Fruit fly (Drosophila melanogaster): ENCODE results near the gene CG8003.
A peak's percentile ranks its signal among the peaks of the same experiment; 100 is the strongest.

Gene CG8003

DNA sequence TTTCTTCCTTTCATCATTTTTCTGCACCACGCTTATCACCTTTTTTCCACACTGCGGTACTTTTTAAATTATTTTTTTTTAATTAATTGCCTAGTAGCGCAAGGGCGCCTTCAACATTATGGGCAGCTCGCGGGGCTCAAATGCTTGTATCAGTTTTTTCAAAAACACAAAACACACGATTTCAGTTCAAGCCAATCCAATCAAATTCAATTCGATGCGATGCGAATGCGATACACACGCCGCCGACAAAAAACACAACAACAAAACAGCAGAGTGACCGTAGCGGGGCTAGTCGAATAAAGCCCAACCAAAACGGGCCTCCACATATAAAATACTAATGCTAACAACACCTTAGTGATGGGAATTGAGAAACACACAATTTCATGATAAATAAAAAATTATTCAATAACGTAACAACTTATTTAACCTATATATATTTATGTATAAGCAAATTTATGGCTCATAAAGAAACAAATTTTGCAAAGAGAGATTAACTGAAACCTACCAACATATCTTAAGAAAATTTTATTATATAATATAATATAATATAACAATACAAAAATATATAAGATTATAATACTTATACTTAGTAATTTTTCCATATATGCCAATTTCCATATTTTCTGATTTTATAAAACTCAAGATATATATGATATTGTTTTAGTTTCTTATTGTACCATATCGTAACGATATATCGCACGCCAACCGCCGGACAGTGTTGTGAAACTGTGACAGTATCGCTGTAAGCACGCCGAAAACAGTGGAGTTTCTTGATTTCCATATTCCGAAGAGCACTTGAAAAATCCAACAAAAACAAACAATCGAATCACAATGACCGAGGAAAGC is at the start of gene CG8003, which contains the start of gene CG32066 (continued):
- TF ChIP-seq CG13775 (GFP tag; optimal IDR thresholded peaks at IDR 0.05) (peak; percentile 55), grn (GFP tag; optimal IDR thresholded peaks at IDR 0.05) (peak; percentile 53), ken (GFP tag; IDR thresholded peaks at IDR 0.05) (peak; percentile 28; the same call in 1 of the 3 replicates), CG32767 (GFP tag; IDR thresholded peaks at IDR 0.05) (peak; percentile 18; the same call in 1 of the 2 replicates), CG1647 (GFP tag; optimal IDR thresholded peaks at IDR 0.05) (peak; percentile 1), Meics (GFP tag; optimal IDR thresholded peaks at IDR 0.05) (peak; percentile 29), Hr78 (GFP tag; optimal IDR thresholded peaks at IDR 0.05) (no peak), Chrac-16 (GFP tag; optimal IDR thresholded peaks at IDR 0.05) (no peak), HmgZ (tag; optimal IDR thresholded peaks at IDR 0.05) (peak; percentile 24), ems (GFP tag; optimal IDR thresholded peaks at IDR 0.05) (no peak), CG32532 (GFP tag; IDR thresholded peaks at IDR 0.05) (peak; percentile 51; the same call in 1 of the 2 replicates), chn (GFP tag; optimal IDR thresholded peaks at IDR 0.05) (no peak), CG6813 (GFP tag; optimal IDR thresholded peaks at IDR 0.05) (peak; percentile 9), Kr (GFP tag; optimal IDR thresholded peaks at IDR 0.05) (no peak), CG12942 (GFP tag; optimal IDR thresholded peaks at IDR 0.05) (peak; percentile 28), NK7.1 (GFP tag; optimal IDR thresholded peaks at IDR 0.05) (no peak), vnd (GFP tag; IDR thresholded peaks at IDR 0.05; ENCODE audit: partially characterized antibody) (peak; percentile 91), CG30020 (tag; optimal IDR thresholded peaks at IDR 0.05) (peak; percentile 60), CG3281 (GFP tag; optimal IDR thresholded peaks at IDR 0.05) (peak; percentile 43), Taf1 (GFP tag; IDR thresholded peaks at IDR 0.05) (no peak), CG4617 (GFP tag; optimal IDR thresholded peaks at IDR 0.05; ENCODE audit: borderline replicate concordance) (peak; percentile 10), emc (GFP tag; optimal IDR thresholded peaks at IDR 0.05) (no peak), Sox102F (GFP tag; optimal IDR thresholded peaks at IDR 0.05) (peak; percentile 15), CG9817 (tag; optimal IDR thresholded peaks at IDR 0.05) (peak; percentile 2), CG11723 (GFP tag; optimal IDR thresholded peaks at IDR 0.05) (peak; percentile 28), Opbp (GFP tag; IDR thresholded peaks at IDR 0.05; ENCODE audit: partially characterized antibody) (peak; percentile 97), CG33557 (GFP tag; optimal IDR thresholded peaks at IDR 0.05) (peak; percentile 19), fu2 (GFP tag; optimal IDR thresholded peaks at IDR 0.05) (no peak), CG18011 (GFP tag; optimal IDR thresholded peaks at IDR 0.05) (no peak), luna (GFP tag; optimal IDR thresholded peaks at IDR 0.05) (no peak), CG1602 (GFP tag; optimal IDR thresholded peaks at IDR 0.05) (peak; percentile 52), rib (GFP tag; IDR thresholded peaks at IDR 0.05) (no peak), NFAT (GFP tag; IDR thresholded peaks at IDR 0.05) (peak; percentile 77), Med (GFP tag) (peak; percentile 90), CG18262 (tag; optimal IDR thresholded peaks at IDR 0.05) (peak; percentile 55), CG12236 (GFP tag; optimal IDR thresholded peaks at IDR 0.05) (no peak), wek (GFP tag; optimal IDR thresholded peaks at IDR 0.05) (peak; percentile 1), Sry-δ (GFP tag; optimal IDR thresholded peaks at IDR 0.05) (peak; percentile 57), CG32772 (GFP tag; IDR thresholded peaks at IDR 0.05) (no peak), Eip74EF (GFP tag; optimal IDR thresholded peaks at IDR 0.05) (peak in 1 of 2 experiments; percentile 24), E2f1 (GFP tag; IDR thresholded peaks at IDR 0.05) (no peak), lov (optimal IDR thresholded peaks at IDR 0.05) (no peak), lov (GFP tag; IDR thresholded peaks at IDR 0.05) (no peak), gce (GFP tag; IDR thresholded peaks at IDR 0.05) (no peak), en (GFP tag; optimal IDR thresholded peaks at IDR 0.05) (no peak), nerfin-2 (GFP tag; IDR thresholded peaks at IDR 0.05; ENCODE audit: partially characterized antibody) (peak; percentile 90), Ravus (GFP tag; IDR thresholded peaks at IDR 0.05) (no peak), CG17361 (GFP tag; IDR thresholded peaks at IDR 0.05) (peak; percentile 66), CG6765 (GFP tag; optimal IDR thresholded peaks at IDR 0.05) (peak; percentile 50)

Measured in whole organism, embryonic.